1 fruit fly cellular context compared by ENCODE assay signal in the genomic region with DNA sequence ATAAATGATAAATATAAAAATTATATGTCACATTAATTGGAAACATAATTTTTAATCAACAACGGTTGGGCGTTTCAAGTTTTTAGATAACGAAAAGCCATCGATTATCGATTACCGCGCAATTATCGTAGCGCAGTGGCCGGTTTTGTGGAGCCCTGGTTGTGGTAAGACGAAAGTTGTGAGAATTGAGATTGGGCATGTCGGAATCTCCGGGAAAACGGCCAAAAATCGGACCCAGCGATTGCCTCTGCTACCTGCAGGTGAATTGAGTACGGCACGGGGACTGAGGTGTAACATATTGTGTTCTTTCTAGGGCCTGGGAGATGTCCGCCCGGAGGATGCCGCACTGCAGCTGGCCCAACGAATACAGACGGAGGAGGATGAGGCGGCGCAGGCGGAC.
A peak's percentile ranks its signal among the peaks of the same experiment; 100 is the strongest.
TF ChIP-seq lines count a peak whose summit lies in the region.

CG3368 (plus strand) TSS at position 136 of the 400 bp plus-strand sequence.

TF ChIP-seq in whole organism, embryonic, 481 proteins besides CTCF, POLR2A, EP300 and RAD21 (continued from another document):
- TF ChIP-seq HLH4C (GFP tag; IDR thresholded peaks at IDR 0.05; lab: Robert Waterston, UW; ENCODE audit: partially characterized antibody) (peak; percentile 86), al (GFP tag; IDR thresholded peaks at IDR 0.05; lab: Robert Waterston, UW) (no peak), zfh1 (GFP tag; IDR thresholded peaks at IDR 0.05; lab: Robert Waterston, UW) (0 out of 3 replicates have a peak, but pooled peaks have one; percentile 29), Nf-YC (tag; optimal IDR thresholded peaks at IDR 0.05; lab: Kevin White, UChicago) (no peak), CG15073 (GFP tag; optimal IDR thresholded peaks at IDR 0.05; lab: Kevin White, UChicago) (no peak), Dp (GFP tag; optimal IDR thresholded peaks at IDR 0.05; lab: Kevin White, UChicago) (peak; percentile 59), CG4617 (GFP tag; optimal IDR thresholded peaks at IDR 0.05; lab: Kevin White, UChicago; ENCODE audit: borderline replicate concordance) (peak; percentile 18), p53 (GFP tag; optimal IDR thresholded peaks at IDR 0.05; lab: Kevin White, UChicago) (no peak), emc (GFP tag; optimal IDR thresholded peaks at IDR 0.05; lab: Kevin White, UChicago) (no peak), CG18262 (tag; optimal IDR thresholded peaks at IDR 0.05; lab: Kevin White, UChicago) (no peak), sens-2 (GFP tag; IDR thresholded peaks at IDR 0.05; lab: Robert Waterston, UW) (no peak), CG16813 (GFP tag; IDR thresholded peaks at IDR 0.05; lab: Robert Waterston, UW; ENCODE audit: partially characterized antibody) (peak; percentile 59; the same call in 2 of the 3 replicates), sd (tag; optimal IDR thresholded peaks at IDR 0.05; lab: Kevin White, UChicago) (no peak), exex (tag; optimal IDR thresholded peaks at IDR 0.05; lab: Kevin White, UChicago) (peak; percentile 20), Ssrp (tag; optimal IDR thresholded peaks at IDR 0.05; lab: Kevin White, UChicago) (no peak), odd (GFP tag; optimal IDR thresholded peaks at IDR 0.05; lab: Kevin White, UChicago) (no peak), CG30403 (GFP tag; optimal IDR thresholded peaks at IDR 0.05; lab: Kevin White, UChicago) (no peak), kni (GFP tag; optimal IDR thresholded peaks at IDR 0.05; lab: Kevin White, UChicago) (no peak), B-H2 (GFP tag; optimal IDR thresholded peaks at IDR 0.05; lab: Kevin White, UChicago) (peak; percentile 27), bowl (GFP tag; IDR thresholded peaks at IDR 0.05; lab: Robert Waterston, UW) (no peak), eyg (GFP tag; optimal IDR thresholded peaks at IDR 0.05; lab: Kevin White, UChicago) (no peak), CG14860 (GFP tag; IDR thresholded peaks at IDR 0.05; lab: Robert Waterston, UW; ENCODE audit: partially characterized antibody) (peak; percentile 74), knrl (GFP tag; IDR thresholded peaks at IDR 0.05; lab: Robert Waterston, UW; ENCODE audit: partially characterized antibody) (peak; percentile 46), gsb-n (tag; optimal IDR thresholded peaks at IDR 0.05; lab: Kevin White, UChicago) (no peak), CG1832 (GFP tag; optimal IDR thresholded peaks at IDR 0.05; lab: Kevin White, UChicago) (no peak), MBD-R2 (GFP tag; IDR thresholded peaks at IDR 0.05; lab: Robert Waterston, UW) (peak; percentile 84), NK7.1 (GFP tag; optimal IDR thresholded peaks at IDR 0.05; lab: Kevin White, UChicago) (no peak), BEAF-32 (GFP tag; optimal IDR thresholded peaks at IDR 0.05; lab: Kevin White, UChicago) (peak; percentile 45), ATbp (GFP tag; optimal IDR thresholded peaks at IDR 0.05; lab: Kevin White, UChicago) (no peak), CG8944 (GFP tag; optimal IDR thresholded peaks at IDR 0.05; lab: Kevin White, UChicago) (no peak), CG6765 (GFP tag; optimal IDR thresholded peaks at IDR 0.05; lab: Kevin White, UChicago) (no peak), CG11093 (GFP tag; IDR thresholded peaks at IDR 0.05; lab: Robert Waterston, UW) (no peak), sima (GFP tag; optimal IDR thresholded peaks at IDR 0.05; lab: Kevin White, UChicago) (no peak), Poxn (GFP tag; IDR thresholded peaks at IDR 0.05; lab: Robert Waterston, UW) (no peak), Dad (GFP tag; optimal IDR thresholded peaks at IDR 0.05; lab: Kevin White, UChicago) (no peak), Dip3 (GFP tag; optimal IDR thresholded peaks at IDR 0.05; lab: Kevin White, UChicago) (no peak), CG12942 (GFP tag; optimal IDR thresholded peaks at IDR 0.05; lab: Kevin White, UChicago) (no peak), YL-1 (GFP tag; optimal IDR thresholded peaks at IDR 0.05; lab: Kevin White, UChicago) (peak; percentile 60)
